Worm (Caenorhabditis elegans): ENCODE data around the gene M01H9.10.

DNA sequence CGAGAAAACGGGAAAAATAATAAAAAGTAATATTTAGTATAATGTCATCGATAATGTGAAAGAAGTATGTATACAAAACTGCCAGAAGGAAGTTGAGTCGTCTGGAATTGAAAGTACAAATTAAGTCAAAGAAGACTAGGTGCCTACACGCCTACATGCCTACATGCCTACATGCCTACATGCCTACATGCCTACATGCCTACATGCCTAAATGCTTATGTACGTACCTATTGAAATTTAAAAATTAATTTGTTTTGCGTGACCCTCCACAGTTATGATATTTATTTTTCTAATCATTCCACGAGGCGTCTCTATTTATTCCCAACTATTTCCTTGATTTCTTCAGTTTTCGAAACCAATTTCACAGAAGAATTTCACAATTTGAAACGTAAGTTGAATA is 50.0 kb downstream of the M01H9.10 start, which contains the start of the genes str-185 and R08C7.5:
- TF ChIP-seq mep-1 (tag; optimal IDR thresholded peaks at IDR 0.05) (no peak), zag-1 (tag; optimal IDR thresholded peaks at IDR 0.05) (no peak), tag-97 (GFP tag; IDR thresholded peaks at IDR 0.05) (no peak), nhr-77 (tag; optimal IDR thresholded peaks at IDR 0.05) (no peak), Y48G9A.11 (GFP tag; IDR thresholded peaks at IDR 0.05) (no peak), ama-1 (optimal IDR thresholded peaks at IDR 0.05) (no peak), lsy-2 (tag; optimal IDR thresholded peaks at IDR 0.05) (no peak)

Data from whole organism, L4 larva.